Worm (Caenorhabditis elegans): ENCODE data around the gene ZC132.11.

- TF ChIP-seq bed-3 (GFP tag; optimal IDR thresholded peaks at IDR 0.05), result no peak
- TF ChIP-seq mep-1 (tag; optimal IDR thresholded peaks at IDR 0.05), result no peak
Observed at ce11 chrV:4295920-4296319, 2.6 kb downstream of the ZC132.11 start, which contains the start of gene F47D2.11.
